Worm (Caenorhabditis elegans): ENCODE data around the gene T01H10.11.

ce11 chrX:12160002-12160690, 36.9 kb downstream of the T01H10.11 start, which contains the start of gene F57G12.2:
- TF ChIP-seq ceh-16 (tag; optimal IDR thresholded peaks at IDR 0.05) (no peak), nhr-237 (tag; optimal IDR thresholded peaks at IDR 0.05) (no peak), fos-1 (tag; optimal IDR thresholded peaks at IDR 0.05) (no peak), skn-1 (tag; optimal IDR thresholded peaks at IDR 0.05) (no peak), nhr-28 (tag; optimal IDR thresholded peaks at IDR 0.05) (no peak), egl-27 (tag; optimal IDR thresholded peaks at IDR 0.05) (no peak), lin-15B (tag; optimal IDR thresholded peaks at IDR 0.05) (no peak), R02D3.7 (tag; optimal IDR thresholded peaks at IDR 0.05) (no peak), elt-2 (tag; optimal IDR thresholded peaks at IDR 0.05) (no peak), nfya-1 (tag; optimal IDR thresholded peaks at IDR 0.05; ENCODE audit: insufficient read depth) (no peak)
